Worm (Caenorhabditis elegans) whole organism, L1 larva: ENCODE measurements around the gene abf-3.

Experiments used
- efl-1 ChIP-seq, 4 experiments: fragments of 150-350 bp; optimal IDR thresholded peaks in 3 of 4; peaks in 1 of 4; 1 replicate in 1 of 4; 2 replicates in 3 of 4; lab custom pipeline; 2014; ENCODE audit warnings: missing biosample characterization in 2 of 4, missing genetic modification characterization in 2 of 4, missing genetic modification reagents in 2 of 4
- rnt-1 ChIP-seq: sonication (generic microtip); optimal IDR thresholded peaks from 2 replicates; lab custom pipeline; 2016; ENCODE audit warnings: mild to moderate bottlenecking, missing genetic modification characterization, moderate library complexity, missing compliant biosample characterization

The abf-3 gene

ce11 chrV:15769072-15769471 is 48.6 kb downstream of the abf-3 start, which contains the start of gene F57A10.4:
Gene F57A10.4 (plus strand): TSS chrV:15769438.
- TF ChIP-seq efl-1 (optimal IDR thresholded peaks at IDR 0.05; lab: Kevin White, UChicago) (no peak), efl-1 (GFP tag; optimal IDR thresholded peaks at IDR 0.05 in 1 of 2; lab: Kevin White, UChicago) (peak in 1 of 2 experiments; percentile 81), rnt-1 (tag; lab: Kevin White, UChicago) (no peak)
